Fruit fly (Drosophila melanogaster) whole organism, embryonic: ENCODE results near the gene CG6126.

Experiments used
- Antp ChIP-seq: fragments of 200-800 bp; sonication (Bioruptor generic); optimal IDR thresholded peaks from 3 replicates; lab custom pipeline; 2016; ENCODE audit warnings: missing biosample characterization, missing genetic modification characterization
- CG10209 ChIP-seq: fragments of 200-800 bp; sonication (Bioruptor generic); optimal IDR thresholded peaks from 3 replicates; lab custom pipeline; 2017; ENCODE audit warnings: missing biosample characterization, mild to moderate bottlenecking, missing genetic modification characterization, missing genetic modification reagents
- CG10543 ChIP-seq: fragments of 200-800 bp; sonication (Bioruptor generic); optimal IDR thresholded peaks from 3 replicates; lab custom pipeline; 2017; ENCODE audit warnings: missing biosample characterization, mild to moderate bottlenecking, missing genetic modification characterization, moderate library complexity
- CG11456 ChIP-seq: fragments of 200-800 bp; sonication (Bioruptor generic); IDR thresholded peaks from 3 replicates; pipeline ENCODE4 v1.3.6; 2022; ENCODE audit warnings: missing biosample characterization, missing genetic modification characterization
- CG12299 ChIP-seq: fragments of 200-800 bp; sonication (Bioruptor generic); optimal IDR thresholded peaks from 2 replicates; lab custom pipeline; 2018; ENCODE audit warnings: missing biosample characterization, mild to moderate bottlenecking, missing genetic modification characterization
- CG12769 ChIP-seq: fragments of 200-800 bp; sonication (Bioruptor generic); optimal IDR thresholded peaks from 2 replicates; lab custom pipeline; 2019; ENCODE audit warnings: missing biosample characterization, mild to moderate bottlenecking, missing genetic modification characterization, moderate library complexity
- CG14710 ChIP-seq: fragments of 200-800 bp; sonication (Bioruptor generic); optimal IDR thresholded peaks from 3 replicates; lab custom pipeline; 2019; ENCODE audit warnings: missing biosample characterization, mild to moderate bottlenecking, missing genetic modification characterization, moderate library complexity
- CG15601 ChIP-seq: fragments of 200-800 bp; sonication (Bioruptor generic); optimal IDR thresholded peaks from 3 replicates; lab custom pipeline; 2019; ENCODE audit warnings: missing biosample characterization, mild to moderate bottlenecking, missing genetic modification characterization, moderate library complexity
- CG18011 ChIP-seq: fragments of 200-800 bp; sonication (Bioruptor generic); optimal IDR thresholded peaks from 2 replicates; lab custom pipeline; 2017; ENCODE audit warnings: missing biosample characterization, missing genetic modification characterization, mild to moderate bottlenecking, moderate library complexity, missing genotype
- CG18599 ChIP-seq: fragments of 200-800 bp; sonication (Bioruptor generic); optimal IDR thresholded peaks from 3 replicates; lab custom pipeline; 2017; ENCODE audit warnings: missing biosample characterization, missing genetic modification characterization, mild to moderate bottlenecking, moderate library complexity, missing genetic modification reagents
- CG34376 ChIP-seq: fragments of 200-800 bp; sonication (Bioruptor generic); optimal IDR thresholded peaks from 2 replicates; lab custom pipeline; 2018; ENCODE audit warnings: missing biosample characterization, mild to moderate bottlenecking, missing genetic modification characterization
- CG5180 ChIP-seq: fragments of 200-800 bp; sonication (Bioruptor generic); optimal IDR thresholded peaks from 3 replicates; lab custom pipeline; 2017; ENCODE audit warnings: missing biosample characterization, missing genetic modification characterization, mild to moderate bottlenecking, moderate library complexity, missing genetic modification reagents
- CG7745 ChIP-seq: fragments of 200-800 bp; sonication (Bioruptor generic); optimal IDR thresholded peaks from 2 replicates; lab custom pipeline; 2018; ENCODE audit warnings: missing biosample characterization, mild to moderate bottlenecking, missing genetic modification characterization, moderate library complexity
- CG8290 ChIP-seq, 3 experiments: fragments of 200-800 bp; sonication (Bioruptor generic); optimal IDR thresholded peaks; 2 replicates each; lab custom pipeline; 2016 to 2019; ENCODE audit warnings: missing biosample characterization in 3 of 3, missing genetic modification characterization in 3 of 3, mild to moderate bottlenecking in 2 of 3, moderate library complexity in 1 of 3
- CG8944 ChIP-seq: fragments of 200-800 bp; sonication (Bioruptor generic); optimal IDR thresholded peaks from 3 replicates; lab custom pipeline; 2016; ENCODE audit warnings: missing biosample characterization, missing genetic modification characterization
- Deaf1 ChIP-seq: fragments of 200-800 bp; optimal IDR thresholded peaks from 3 replicates; lab custom pipeline; 2019; ENCODE audit warnings: missing biosample characterization, mild to moderate bottlenecking, missing genetic modification characterization, moderate library complexity
- Ets97D ChIP-seq: fragments of 200-800 bp; sonication (Bioruptor generic); optimal IDR thresholded peaks from 3 replicates; lab custom pipeline; 2016; ENCODE audit warnings: missing biosample characterization, missing genetic modification characterization
- Gug ChIP-seq: fragments of 200-800 bp; sonication (Bioruptor generic); IDR thresholded peaks from 4 replicates; pipeline ENCODE4 v1.3.6; 2022; ENCODE audit warnings: missing biosample characterization, missing genetic modification characterization
- HLHmδ ChIP-seq: fragments of 200-800 bp; sonication (Bioruptor generic); optimal IDR thresholded peaks from 2 replicates; lab custom pipeline; 2018; ENCODE audit warnings: missing biosample characterization, mild to moderate bottlenecking, missing genetic modification characterization, moderate library complexity
- Hey ChIP-seq: fragments of 200-800 bp; sonication (Bioruptor generic); optimal IDR thresholded peaks from 3 replicates; lab custom pipeline; 2018; ENCODE audit warnings: missing biosample characterization, mild to moderate bottlenecking, missing genetic modification characterization
- NC2α ChIP-seq: fragments of 200-800 bp; sonication (Bioruptor generic); optimal IDR thresholded peaks from 2 replicates; lab custom pipeline; 2016; ENCODE audit warnings: missing biosample characterization, missing genetic modification characterization
- Nf-YA ChIP-seq: fragments of 200-800 bp; sonication (Bioruptor generic); IDR thresholded peaks from 2 replicates; pipeline ENCODE4 v1.3.6; 2022; ENCODE audit warnings: missing biosample characterization, missing genetic modification characterization
- Trl ChIP-seq, 3 experiments: fragments of >200 bp in 2 of 3; fragments of 200-800 bp in 1 of 3; sonication (Bioruptor generic) in 1 of 3; optimal IDR thresholded peaks; 2 replicates in 1 of 3; 3 replicates in 2 of 3; lab custom pipeline; 2016 to 2017; ENCODE audit warnings: missing biosample characterization in 1 of 3, missing genetic modification characterization in 1 of 3
- Vsx1 ChIP-seq: fragments of 200-800 bp; sonication (Bioruptor generic); optimal IDR thresholded peaks from 2 replicates; lab custom pipeline; 2017; ENCODE audit warnings: missing biosample characterization, mild to moderate bottlenecking, missing genetic modification characterization, missing genetic modification reagents
- abd-A ChIP-seq: fragments of 200-800 bp; sonication (Bioruptor generic); optimal IDR thresholded peaks from 3 replicates; lab custom pipeline; 2019; ENCODE audit warnings: missing biosample characterization, mild to moderate bottlenecking, missing genetic modification characterization, moderate library complexity
- chn ChIP-seq: fragments of 200-800 bp; sonication (Bioruptor generic); optimal IDR thresholded peaks from 2 replicates; lab custom pipeline; 2016; ENCODE audit warnings: missing biosample characterization, missing genetic modification characterization
- corto ChIP-seq: fragments of 200-800 bp; sonication (Bioruptor generic); optimal IDR thresholded peaks from 2 replicates; lab custom pipeline; 2016; ENCODE audit warnings: missing biosample characterization, mild to moderate bottlenecking, missing genetic modification characterization, moderate library complexity
- croc ChIP-seq: fragments of 200-800 bp; sonication (Bioruptor generic); conservative IDR thresholded peaks from 3 replicates; pipeline ENCODE4 v1.3.6; 2022; ENCODE audit warnings: missing biosample characterization, missing genetic modification characterization
- cwo ChIP-seq: fragments of 200-800 bp; sonication (Bioruptor generic); optimal IDR thresholded peaks from 3 replicates; lab custom pipeline; 2017; ENCODE audit warnings: missing biosample characterization, missing genetic modification characterization, mild to moderate bottlenecking, moderate library complexity, missing genetic modification reagents
- exex ChIP-seq: fragments of 200-800 bp; sonication (Bioruptor generic); optimal IDR thresholded peaks from 4 replicates; lab custom pipeline; 2018; ENCODE audit warnings: missing biosample characterization, mild to moderate bottlenecking, missing genetic modification characterization, moderate library complexity
- gcm ChIP-seq: fragments of 200-800 bp; sonication (Bioruptor generic); optimal IDR thresholded peaks from 2 replicates; lab custom pipeline; 2019; ENCODE audit warnings: missing biosample characterization, mild to moderate bottlenecking, missing genetic modification characterization, moderate library complexity
- gem ChIP-seq: fragments of 200-800 bp; sonication (Bioruptor generic); optimal IDR thresholded peaks from 2 replicates; lab custom pipeline; 2019; ENCODE audit warnings: missing biosample characterization, mild to moderate bottlenecking, missing genetic modification characterization, moderate library complexity
- gfzf ChIP-seq: fragments of 200-800 bp; sonication (Bioruptor generic); optimal IDR thresholded peaks from 2 replicates; lab custom pipeline; 2016; ENCODE audit warnings: missing biosample characterization, mild to moderate bottlenecking, missing genetic modification characterization, moderate library complexity
- gro ChIP-seq: fragments of 200-800 bp; sonication (Bioruptor generic); optimal IDR thresholded peaks from 2 replicates; lab custom pipeline; 2016; ENCODE audit warnings: missing biosample characterization, missing genetic modification characterization
- gt ChIP-seq: fragments of 200-800 bp; sonication (Bioruptor generic); IDR thresholded peaks from 2 replicates; pipeline ENCODE4 v1.3.6; 2022; ENCODE audit warnings: missing biosample characterization, missing genetic modification characterization
- jumu ChIP-seq: fragments of 200-800 bp; sonication (Bioruptor generic); optimal IDR thresholded peaks from 3 replicates; lab custom pipeline; 2016; ENCODE audit warnings: missing biosample characterization, missing genetic modification characterization
- kni ChIP-seq: fragments of 200-800 bp; sonication (Bioruptor generic); optimal IDR thresholded peaks from 3 replicates; lab custom pipeline; 2017; ENCODE audit warnings: mild to moderate bottlenecking, missing biosample characterization, missing genetic modification reagents, missing genetic modification characterization
- luna ChIP-seq: fragments of 200-800 bp; sonication (Bioruptor generic); optimal IDR thresholded peaks from 2 replicates; lab custom pipeline; 2016; ENCODE audit warnings: missing biosample characterization, missing genetic modification characterization
- mirr ChIP-seq: fragments of 200-800 bp; sonication (Bioruptor generic); optimal IDR thresholded peaks from 3 replicates; lab custom pipeline; 2018; ENCODE audit warnings: missing biosample characterization, mild to moderate bottlenecking, missing genetic modification characterization
- nerfin-1 ChIP-seq: fragments of 200-800 bp; sonication (Bioruptor generic); optimal IDR thresholded peaks from 3 replicates; lab custom pipeline; 2019; ENCODE audit warnings: missing biosample characterization, mild to moderate bottlenecking, missing genetic modification characterization, moderate library complexity
- org-1 ChIP-seq: fragments of 200-800 bp; sonication (Bioruptor generic); optimal IDR thresholded peaks from 2 replicates; lab custom pipeline; 2017; ENCODE audit warnings: missing biosample characterization, missing genetic modification characterization
- pb ChIP-seq: fragments of 200-800 bp; sonication (Bioruptor generic); optimal IDR thresholded peaks from 3 replicates; lab custom pipeline; 2016; ENCODE audit warnings: missing biosample characterization, missing genetic modification characterization
- pfk ChIP-seq: fragments of 200-800 bp; sonication (Bioruptor generic); optimal IDR thresholded peaks from 2 replicates; lab custom pipeline; 2018; ENCODE audit warnings: missing biosample characterization, mild to moderate bottlenecking, missing genetic modification characterization, moderate library complexity
- schlank ChIP-seq: fragments of 200-800 bp; sonication (Bioruptor generic); optimal IDR thresholded peaks from 2 replicates; lab custom pipeline; 2018; ENCODE audit warnings: missing biosample characterization, mild to moderate bottlenecking, missing genetic modification characterization
- sens ChIP-seq: fragments of 200-800 bp; sonication (Bioruptor generic); peaks from one replicate; lab custom pipeline; 2016; ENCODE audit warnings: missing biosample characterization, missing genetic modification characterization
- vfl ChIP-seq: fragments of 200-800 bp; sonication (Bioruptor generic); optimal IDR thresholded peaks from 2 replicates; lab custom pipeline; 2016; ENCODE audit warnings: missing biosample characterization, missing genetic modification characterization
- zf30C ChIP-seq: fragments of 200-800 bp; sonication (Bioruptor generic); optimal IDR thresholded peaks from 3 replicates; lab custom pipeline; 2018; ENCODE audit warnings: missing biosample characterization, mild to moderate bottlenecking, missing genetic modification characterization

The CG6126 gene

DNA sequence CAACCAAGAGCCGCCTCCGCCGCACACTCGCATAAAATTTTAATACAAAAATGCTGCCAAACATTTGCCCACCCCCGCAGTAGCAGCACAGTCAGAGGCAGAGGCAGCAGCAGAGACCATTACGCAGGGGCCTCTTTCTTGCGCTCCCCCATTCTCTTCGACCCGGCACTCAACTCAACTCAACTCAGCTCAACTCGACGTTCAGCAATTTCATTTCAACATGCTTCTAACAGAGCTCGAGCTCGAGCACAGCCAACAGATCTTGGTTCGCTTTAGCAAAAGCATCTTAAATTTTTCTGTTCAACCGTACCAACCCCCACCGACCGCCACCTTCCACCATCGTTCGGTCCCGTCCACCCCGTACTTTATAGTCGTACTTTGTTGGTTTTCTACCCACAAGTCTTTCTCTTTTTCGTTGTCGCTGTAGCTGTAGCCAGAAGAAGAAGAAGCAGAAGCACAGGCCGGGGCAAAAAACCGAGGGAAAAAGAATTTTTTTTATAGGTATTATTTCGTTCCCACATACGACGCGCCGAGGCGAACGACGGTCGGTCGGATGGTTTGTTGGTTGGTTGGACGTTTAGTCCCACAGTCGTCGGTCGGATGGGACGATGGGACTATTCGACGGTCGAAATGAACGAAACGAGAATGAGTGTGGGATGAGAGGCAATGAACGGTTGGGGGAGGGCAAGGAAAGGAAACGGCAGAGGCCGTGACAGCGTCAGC is 32.5 kb upstream of the CG6126 start:
- TF ChIP-seq schlank (tag; lab: Kevin White, UChicago) (peak; percentile 35), CG10209 (peak; percentile 99), cwo (peak; percentile 22), CG18599 (GFP tag; lab: Kevin White, UChicago) (peak; percentile 32), CG11456 (GFP tag; lab: Robert Waterston, UW) (no peak), gem (tag; lab: Kevin White, UChicago) (no peak), sens (GFP tag; lab: Kevin White, UChicago) (peak; percentile 71), vfl (GFP tag; lab: Kevin White, UChicago) (peak; percentile 38), chn (GFP tag; lab: Kevin White, UChicago) (peak; percentile 48), zf30C (GFP tag; lab: Kevin White, UChicago) (peak; percentile 2), CG5180 (GFP tag; lab: Kevin White, UChicago) (peak; percentile 97), HLHmδ (GFP tag; lab: Kevin White, UChicago) (peak; percentile 4), Ets97D (peak; percentile 1), exex (tag; lab: Kevin White, UChicago) (peak; percentile 26), corto (GFP tag; lab: Kevin White, UChicago) (peak; percentile 86), CG34376 (GFP tag; lab: Kevin White, UChicago) (peak; percentile 87), Trl (optimal IDR thresholded peaks at IDR 0.05; lab: Kevin White, UChicago) (peak; percentile 48 to 77), Trl (GFP tag; optimal IDR thresholded peaks at IDR 0.05; lab: Kevin White, UChicago) (no peak), CG18011 (GFP tag; lab: Kevin White, UChicago) (peak; percentile 51), CG8290 (GFP tag; optimal IDR thresholded peaks at IDR 0.05; lab: Kevin White, UChicago) (peak; percentile 89), CG8290 (tag; optimal IDR thresholded peaks at IDR 0.05; lab: Kevin White, UChicago) (peak in 1 of 2 experiments; percentile 90), Gug (GFP tag; lab: Robert Waterston, UW) (peak; percentile 24; the same call in 1 of the 4 replicates), gcm (GFP tag; lab: Kevin White, UChicago) (no peak), kni (peak; percentile 94), gro (GFP tag; lab: Kevin White, UChicago) (peak; percentile 90), luna (GFP tag; lab: Kevin White, UChicago) (no peak), CG14710 (tag; lab: Kevin White, UChicago) (no peak), jumu (GFP tag; lab: Kevin White, UChicago) (peak; percentile 14), Vsx1 (peak; percentile 9), CG12769 (tag; lab: Kevin White, UChicago) (peak; percentile 99), Nf-YA (GFP tag; lab: Robert Waterston, UW) (no peak), CG12299 (tag; lab: Kevin White, UChicago) (peak; percentile 30), nerfin-1 (tag; lab: Kevin White, UChicago) (peak; percentile 47), Deaf1 (peak; percentile 99), Antp (GFP tag; lab: Kevin White, UChicago) (peak; percentile 12), CG8944 (GFP tag; lab: Kevin White, UChicago) (peak; percentile 9), mirr (peak; percentile 85), org-1 (no peak), CG10543 (GFP tag; lab: Kevin White, UChicago) (peak; percentile 98), pfk (GFP tag; lab: Kevin White, UChicago) (peak; percentile 86), CG15601 (peak; percentile 39), pb (peak; percentile 24), NC2α (GFP tag; lab: Kevin White, UChicago) (peak; percentile 47), gfzf (peak; percentile 4), Hey (tag; lab: Kevin White, UChicago) (peak; percentile 35), CG7745 (tag; lab: Kevin White, UChicago) (peak; percentile 66), gt (GFP tag; lab: Robert Waterston, UW) (no peak), croc (no peak), abd-A (peak; percentile 99)
